Fruit fly (Drosophila melanogaster) whole organism, wandering third instar larva: ENCODE results near the gene Gpdh1.

Source experiments
- Dif ChIP-seq: fragments of 200-275, 200-300 bp; sonication (Bioruptor generic); optimal IDR thresholded peaks from 2 replicates; lab custom pipeline; 2018; ENCODE audit warnings: missing biosample characterization, missing genetic modification characterization; ENCODE audit not compliant: partially characterized antibody
- Jra ChIP-seq: sonication (Bioruptor generic); optimal IDR thresholded peaks from 2 replicates; lab custom pipeline; 2016; ENCODE audit warnings: missing biosample characterization, missing genetic modification characterization
- Myc ChIP-seq: fragments of >200 bp; optimal IDR thresholded peaks from 2 replicates; lab custom pipeline; 2017
- Vsx2 ChIP-seq: fragments of 200-300, 225-300 bp; sonication (Bioruptor generic); optimal IDR thresholded peaks from 2 replicates; lab custom pipeline; 2018; ENCODE audit warnings: missing biosample characterization, missing genetic modification characterization; ENCODE audit not compliant: partially characterized antibody
- br ChIP-seq: fragments of 200-800 bp; sonication (Bioruptor generic); optimal IDR thresholded peaks from 2 replicates; lab custom pipeline; 2016; ENCODE audit warnings: missing biosample characterization, missing genetic modification characterization
- dsf ChIP-seq: sonication (Bioruptor generic); optimal IDR thresholded peaks from 2 replicates; lab custom pipeline; 2016; ENCODE audit warnings: missing biosample characterization, missing genetic modification characterization, borderline replicate concordance
- ey ChIP-seq: fragments of 200-800 bp; sonication (Bioruptor generic); optimal IDR thresholded peaks from 2 replicates; lab custom pipeline; 2016; ENCODE audit warnings: missing biosample characterization, missing genetic modification characterization
- foxo ChIP-seq, 2 experiments: fragments of 200-800 bp; sonication (Bioruptor generic); optimal IDR thresholded peaks; 2 replicates in 1 of 2; 3 replicates in 1 of 2; lab custom pipeline; 2016 to 2017; ENCODE audit warnings: missing biosample characterization in 2 of 2, missing genetic modification characterization in 2 of 2
- fru ChIP-seq: fragments of 200-800 bp; sonication (Bioruptor generic); optimal IDR thresholded peaks from 3 replicates; lab custom pipeline; 2016; ENCODE audit warnings: missing biosample characterization, mild to moderate bottlenecking, missing genetic modification characterization
- h ChIP-seq: fragments of 200-800 bp; sonication (Bioruptor generic); optimal IDR thresholded peaks from 3 replicates; lab custom pipeline; 2016; ENCODE audit warnings: missing biosample characterization, mild to moderate bottlenecking, missing genetic modification characterization
- lola ChIP-seq: fragments of >200 bp; optimal IDR thresholded peaks from 2 replicates; lab custom pipeline; 2017; ENCODE audit warnings: missing biosample characterization, missing genetic modification characterization
- pan ChIP-seq: fragments of >200 bp; optimal IDR thresholded peaks from 2 replicates; lab custom pipeline; 2017
- psq ChIP-seq: fragments of 200-800 bp; sonication (Bioruptor generic); optimal IDR thresholded peaks from 3 replicates; lab custom pipeline; 2017; ENCODE audit warnings: missing biosample characterization, mild to moderate bottlenecking, missing genetic modification characterization, moderate library complexity
- rgr ChIP-seq: fragments of 200-800 bp; sonication (Bioruptor generic); optimal IDR thresholded peaks from 3 replicates; lab custom pipeline; 2016; ENCODE audit warnings: missing biosample characterization, mild to moderate bottlenecking, missing genetic modification characterization

DNA sequence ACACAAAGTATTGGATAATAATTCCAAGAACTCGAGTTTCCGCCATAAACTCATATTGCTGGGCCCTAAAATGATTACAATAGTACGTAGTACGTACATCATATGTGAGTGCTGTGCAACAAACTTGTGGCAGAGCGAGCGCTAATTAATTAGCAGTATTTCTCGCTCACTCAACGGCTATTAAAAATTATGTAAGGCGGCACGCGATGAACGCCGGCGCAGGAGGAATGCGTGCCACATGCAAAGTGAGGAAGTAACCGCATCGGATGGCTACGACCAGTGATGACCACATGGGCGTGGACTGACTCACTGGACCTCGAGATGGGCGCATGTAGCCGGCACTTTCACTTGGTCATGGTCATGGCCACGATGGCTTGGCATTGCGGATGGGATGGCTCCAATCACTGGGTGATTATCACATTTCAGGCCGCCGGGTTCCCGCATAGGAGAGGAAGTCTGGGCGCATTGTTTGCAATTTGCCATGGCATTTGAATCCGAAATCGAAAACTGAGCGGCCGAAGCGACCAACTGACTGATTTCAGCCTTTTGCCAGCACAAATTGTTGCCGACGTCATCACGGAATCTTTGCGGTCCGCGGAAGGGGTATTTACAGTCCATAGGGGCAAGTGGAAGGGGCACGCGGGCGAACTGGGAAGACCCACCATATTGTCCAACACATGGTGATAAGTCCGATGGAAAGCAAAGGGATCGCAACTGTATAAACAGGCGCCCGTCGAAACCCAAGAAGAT, 17.9 kb downstream of the Gpdh1 start:
- TF ChIP-seq h (no peak), lola (GFP tag; lab: Kevin White, UChicago) (no peak), Dif (GFP tag; lab: Kevin White, UChicago) (no peak), Myc (lab: Kevin White, UChicago) (no peak), ey (GFP tag; lab: Kevin White, UChicago) (no peak), pan (lab: Kevin White, UChicago) (no peak), fru (GFP tag; lab: Kevin White, UChicago) (no peak), br (GFP tag; lab: Kevin White, UChicago) (no peak), Jra (GFP tag; lab: Kevin White, UChicago) (no peak), foxo (GFP tag; optimal IDR thresholded peaks at IDR 0.05; lab: Kevin White, UChicago) (no peak), dsf (GFP tag; lab: Kevin White, UChicago) (no peak), psq (no peak), Vsx2 (GFP tag; lab: Kevin White, UChicago) (no peak), rgr (GFP tag; lab: Kevin White, UChicago) (no peak)
